Fruit fly (Drosophila melanogaster) whole organism, prepupa: ENCODE data around the gene CG18814.

Source experiments
- CG11762 ChIP-seq: fragments of 200-800 bp; sonication (Bioruptor generic); optimal IDR thresholded peaks from 3 replicates; lab custom pipeline; 2016; ENCODE audit warnings: missing biosample characterization, missing genetic modification characterization; ENCODE audit not compliant: insufficient read depth
- CG16779 ChIP-seq: fragments of 200-800 bp; sonication (Bioruptor generic); optimal IDR thresholded peaks from 3 replicates; lab custom pipeline; 2017; ENCODE audit warnings: missing biosample characterization, mild to moderate bottlenecking, missing genetic modification characterization
- CG6808 ChIP-seq: fragments of 200-800 bp; sonication (Bioruptor generic); optimal IDR thresholded peaks from 3 replicates; lab custom pipeline; 2017; ENCODE audit warnings: missing biosample characterization, missing genetic modification characterization, mild to moderate bottlenecking, moderate library complexity, missing genetic modification reagents
- CG6854 ChIP-seq: fragments of 200-800 bp; sonication (Bioruptor generic); optimal IDR thresholded peaks from 2 replicates; lab custom pipeline; 2017; ENCODE audit warnings: missing biosample characterization, mild to moderate bottlenecking, missing genetic modification characterization
- Eip93F ChIP-seq: fragments of 200-800 bp; sonication (Bioruptor generic); optimal IDR thresholded peaks from 2 replicates; lab custom pipeline; 2016; ENCODE audit warnings: missing biosample characterization, mild to moderate bottlenecking, missing genetic modification characterization
- OdsH ChIP-seq: fragments of 200-800 bp; sonication (Bioruptor generic); optimal IDR thresholded peaks from 3 replicates; lab custom pipeline; 2016; ENCODE audit warnings: missing biosample characterization, missing genetic modification characterization
- Sox15 ChIP-seq: fragments of 200-800 bp; sonication (Bioruptor generic); optimal IDR thresholded peaks from 3 replicates; lab custom pipeline; 2016; ENCODE audit warnings: missing biosample characterization, missing genetic modification characterization
- fd59A ChIP-seq: fragments of 200-800 bp; sonication (Bioruptor generic); optimal IDR thresholded peaks from 2 replicates; lab custom pipeline; 2017; ENCODE audit warnings: missing biosample characterization, mild to moderate bottlenecking, missing genetic modification characterization, missing genetic modification reagents
- fkh ChIP-seq: fragments of 200-800 bp; sonication (Bioruptor generic); optimal IDR thresholded peaks from 3 replicates; lab custom pipeline; 2017; ENCODE audit warnings: missing biosample characterization, mild to moderate bottlenecking, missing genetic modification characterization, moderate library complexity
- lz ChIP-seq: fragments of 200-800 bp; sonication (Bioruptor generic); optimal IDR thresholded peaks from 3 replicates; lab custom pipeline; 2016; ENCODE audit warnings: missing biosample characterization, missing genetic modification characterization
- pdm3 ChIP-seq: fragments of 200-800 bp; sonication (Bioruptor generic); optimal IDR thresholded peaks from 3 replicates; lab custom pipeline; 2016; ENCODE audit warnings: missing biosample characterization, missing genetic modification characterization
- salr ChIP-seq, 2 experiments: fragments of 200-800 bp; sonication (Bioruptor generic); optimal IDR thresholded peaks; 3 replicates each; lab custom pipeline; 2016 to 2018; ENCODE audit warnings: missing biosample characterization in 2 of 2, missing genetic modification characterization in 2 of 2, mild to moderate bottlenecking in 1 of 2
- spab ChIP-seq: fragments of 200-800 bp; sonication (Bioruptor generic); optimal IDR thresholded peaks from 2 replicates; lab custom pipeline; 2017; ENCODE audit warnings: missing biosample characterization, mild to moderate bottlenecking, missing genetic modification characterization, missing genetic modification reagents

- TF ChIP-seq pdm3 (GFP tag; lab: Kevin White, UChicago) (no peak), Sox15 (GFP tag; lab: Kevin White, UChicago) (no peak), CG16779 (tag; lab: Kevin White, UChicago) (no peak), CG6808 (GFP tag; lab: Kevin White, UChicago) (no peak), fd59A (GFP tag; lab: Kevin White, UChicago) (no peak), fkh (GFP tag; lab: Kevin White, UChicago) (no peak), lz (GFP tag; lab: Kevin White, UChicago) (no peak), OdsH (GFP tag; lab: Kevin White, UChicago) (no peak), CG6854 (GFP tag; lab: Kevin White, UChicago) (no peak), Eip93F (GFP tag; lab: Kevin White, UChicago) (no peak), salr (GFP tag; optimal IDR thresholded peaks at IDR 0.05; lab: Kevin White, UChicago) (no peak), spab (GFP tag; lab: Kevin White, UChicago) (no peak), CG11762 (GFP tag; lab: Kevin White, UChicago) (no peak)
Observed at dm6 chr3L:16369526-16369925, at the start of gene CG18814.
